Worm (Caenorhabditis elegans) whole organism, L4 larva: ENCODE data around the gene eak-3.
A peak's percentile ranks its signal among the peaks of the same experiment; 100 is the strongest.

Source experiments
- D1046.2 ChIP-seq: fragments of 200-800 bp; sonication (Bioruptor generic); IDR thresholded peaks from 2 replicates; pipeline ENCODE4 v1.3.6; 2022; ENCODE audit warnings: missing genetic modification characterization, missing compliant biosample characterization
- F10B5.3 ChIP-seq: sonication (generic microtip); optimal IDR thresholded peaks from 2 replicates; lab custom pipeline; 2016; ENCODE audit warnings: mild to moderate bottlenecking, missing genetic modification characterization, missing compliant biosample characterization
- F44E2.7 ChIP-seq: fragments of 200-800 bp; sonication (Bioruptor generic); IDR thresholded peaks from 2 replicates; pipeline ENCODE4 v2.1.2; 2022; ENCODE audit warnings: missing genetic modification characterization, missing compliant biosample characterization
- F49E8.2 ChIP-seq: sonication (generic microtip); optimal IDR thresholded peaks from 2 replicates; lab custom pipeline; 2016; ENCODE audit warnings: missing compliant biosample characterization, mild to moderate bottlenecking, missing genetic modification characterization, borderline replicate concordance
- R02D3.7 ChIP-seq: fragments of 150-350 bp; sonication (generic microtip); optimal IDR thresholded peaks from 3 replicates; lab custom pipeline; 2014; ENCODE audit warnings: missing biosample characterization, missing genetic modification characterization
- T26A8.4 ChIP-seq: fragments of 200-800 bp; sonication (Bioruptor generic); IDR thresholded peaks from 2 replicates; pipeline ENCODE4 v1.3.6; 2022; ENCODE audit warnings: missing genetic modification characterization, missing compliant biosample characterization
- Y105C5A.15 ChIP-seq: fragments of 200-800 bp; sonication (Bioruptor generic); IDR thresholded peaks from 2 replicates; pipeline ENCODE4 v1.3.6; 2022; ENCODE audit warnings: missing genetic modification characterization, missing compliant biosample characterization
- Y75B8A.6 ChIP-seq: fragments of 200-800 bp; sonication (Bioruptor generic); IDR thresholded peaks from 2 replicates; pipeline ENCODE4 v1.3.6; 2022; ENCODE audit warnings: missing genetic modification reagents, missing genetic modification characterization, missing compliant biosample characterization
- aha-1 ChIP-seq: fragments of 150-350 bp; peaks from one replicate; lab custom pipeline; 2014; ENCODE audit warnings: missing biosample characterization, missing genetic modification characterization
- ama-1 ChIP-seq: fragments of 150-350 bp; optimal IDR thresholded peaks from 2 replicates; lab custom pipeline; 2014; ENCODE audit warnings: inconsistent platforms, mixed read lengths
- arid-1 ChIP-seq: fragments of 200-800 bp; sonication (Bioruptor generic); conservative IDR thresholded peaks from 2 replicates; pipeline ENCODE4 v1.3.6; 2022; ENCODE audit warnings: missing genetic modification reagents, missing genetic modification characterization, missing compliant biosample characterization
- ceh-28 ChIP-seq: fragments of 150-350 bp; optimal IDR thresholded peaks from 2 replicates; lab custom pipeline; 2014; ENCODE audit warnings: missing biosample characterization, missing genetic modification reagents, missing genetic modification characterization
- ceh-44 ChIP-seq: fragments of 200-800 bp; sonication (Bioruptor generic); IDR thresholded peaks from 2 replicates; pipeline ENCODE4 v1.3.6; 2022; ENCODE audit warnings: missing genetic modification reagents, missing genetic modification characterization, missing compliant biosample characterization
- ceh-82 ChIP-seq: sonication (generic microtip); optimal IDR thresholded peaks from 2 replicates; lab custom pipeline; 2017; ENCODE audit warnings: missing biosample characterization, missing genetic modification characterization
- ces-1 ChIP-seq: fragments of 150-350 bp; sonication (generic microtip); optimal IDR thresholded peaks from 4 replicates; lab custom pipeline; 2014; ENCODE audit warnings: missing biosample characterization, missing genetic modification reagents, missing genetic modification characterization
- ctbp-1 ChIP-seq: fragments of 200-800 bp; sonication (Bioruptor generic); IDR thresholded peaks from 2 replicates; pipeline ENCODE4 v1.3.6; 2022; ENCODE audit warnings: missing genetic modification reagents, missing genetic modification characterization, missing compliant biosample characterization
- daf-12 ChIP-seq: fragments of 150-350 bp; optimal IDR thresholded peaks from 2 replicates; lab custom pipeline; 2014; ENCODE audit warnings: missing biosample characterization, missing genetic modification reagents, missing genetic modification characterization
- daf-16 ChIP-seq, 3 experiments: sonication (generic microtip); optimal IDR thresholded peaks; 2 replicates each; lab custom pipeline; 2016 to 2017; ENCODE audit warnings: missing genetic modification characterization in 3 of 3, missing genetic modification reagents in 3 of 3, mild to moderate bottlenecking in 2 of 3, missing compliant biosample characterization in 2 of 3, missing biosample characterization in 1 of 3, moderate library complexity in 1 of 3
- dmd-6 ChIP-seq: fragments of 200-800 bp; sonication (Bioruptor generic); IDR thresholded peaks from 2 replicates; pipeline ENCODE4 v1.3.6; 2022; ENCODE audit warnings: missing genetic modification reagents, missing genetic modification characterization, missing compliant biosample characterization
- duxl-1 ChIP-seq: sonication (generic microtip); optimal IDR thresholded peaks from 2 replicates; lab custom pipeline; 2016; ENCODE audit warnings: mild to moderate bottlenecking, missing genetic modification characterization, moderate library complexity, missing compliant biosample characterization; ENCODE audit not compliant: poor library complexity
- egl-27 ChIP-seq: sonication (generic microtip); optimal IDR thresholded peaks from 3 replicates; lab custom pipeline; 2017; ENCODE audit warnings: missing biosample characterization, missing genetic modification reagents, missing genetic modification characterization
- fos-1 ChIP-seq: fragments of 150-350 bp; optimal IDR thresholded peaks from 2 replicates; lab custom pipeline; 2014; ENCODE audit warnings: missing biosample characterization, missing genetic modification characterization
- hlh-11 ChIP-seq: fragments of 200-800 bp; sonication (Bioruptor generic); optimal IDR thresholded peaks from 2 replicates; lab custom pipeline; 2018; ENCODE audit warnings: mild to moderate bottlenecking, missing genetic modification characterization, missing compliant biosample characterization
- hlh-30 ChIP-seq: sonication (generic microtip); optimal IDR thresholded peaks from 2 replicates; lab custom pipeline; 2017; ENCODE audit warnings: antibody characterized with exemption, mild to moderate bottlenecking, missing genetic modification characterization, missing compliant biosample characterization; ENCODE audit not compliant: insufficient read depth
- lin-1 ChIP-seq: fragments of 200-800 bp; sonication (Bioruptor generic); IDR thresholded peaks from 2 replicates; pipeline ENCODE4 v1.3.6; 2022; ENCODE audit warnings: missing genetic modification reagents, missing genetic modification characterization, missing compliant biosample characterization
- lin-39 ChIP-seq: fragments of 150-350 bp; optimal IDR thresholded peaks from 2 replicates; lab custom pipeline; 2014; ENCODE audit warnings: missing biosample characterization, missing genetic modification reagents, missing genetic modification characterization
- lir-3 ChIP-seq: sonication (generic microtip); optimal IDR thresholded peaks from 2 replicates; lab custom pipeline; 2016; ENCODE audit warnings: mild to moderate bottlenecking, missing genetic modification characterization, missing compliant biosample characterization
- lsy-2 ChIP-seq, 2 experiments: fragments of 150-350 bp in 1 of 2; sonication (generic microtip) in 1 of 2; optimal IDR thresholded peaks; 2 replicates each; lab custom pipeline; 2014 to 2017; ENCODE audit warnings: missing biosample characterization in 2 of 2, missing genetic modification characterization in 2 of 2
- mdl-1 ChIP-seq, 2 experiments: fragments of 150-350 bp in 1 of 2; sonication (generic microtip) in 1 of 2; optimal IDR thresholded peaks; 2 replicates each; lab custom pipeline; 2014 to 2017; ENCODE audit warnings: missing biosample characterization in 2 of 2, missing genetic modification characterization in 2 of 2
- mep-1 ChIP-seq: fragments of 150-350 bp; sonication (generic microtip); optimal IDR thresholded peaks from 3 replicates; lab custom pipeline; 2014; ENCODE audit warnings: missing biosample characterization, missing genetic modification characterization
- mes-2 ChIP-seq: sonication (generic microtip); optimal IDR thresholded peaks from 2 replicates; lab custom pipeline; 2016; ENCODE audit warnings: missing genotype, mild to moderate bottlenecking, missing genetic modification characterization, missing compliant biosample characterization; ENCODE audit not compliant: poor library complexity, severe bottlenecking
- mxl-2 ChIP-seq: fragments of 200-800 bp; sonication (Bioruptor generic); conservative IDR thresholded peaks from 2 replicates; pipeline ENCODE4 v1.3.6; 2022; ENCODE audit warnings: missing genetic modification reagents, missing genetic modification characterization, missing compliant biosample characterization
- mxl-3 ChIP-seq: fragments of 200-800 bp; sonication (Bioruptor generic); optimal IDR thresholded peaks from 2 replicates; lab custom pipeline; 2018; ENCODE audit warnings: mild to moderate bottlenecking, missing genetic modification characterization, missing compliant biosample characterization
- nhr-28 ChIP-seq: fragments of 150-350 bp; optimal IDR thresholded peaks from 2 replicates; lab custom pipeline; 2014; ENCODE audit warnings: missing biosample characterization, missing genetic modification characterization
- nhr-41 ChIP-seq: fragments of 200-800 bp; sonication (Bioruptor generic); IDR thresholded peaks from 2 replicates; pipeline ENCODE4 v1.3.6; 2022; ENCODE audit warnings: missing genetic modification reagents, missing genetic modification characterization, missing compliant biosample characterization
- nhr-42 ChIP-seq: fragments of 200-800 bp; sonication (Bioruptor generic); IDR thresholded peaks from 2 replicates; pipeline ENCODE4 v1.3.6; 2022; ENCODE audit warnings: missing genetic modification characterization, missing compliant biosample characterization
- nhr-76 ChIP-seq: fragments of 150-350 bp; optimal IDR thresholded peaks from 2 replicates; lab custom pipeline; 2014; ENCODE audit warnings: missing biosample characterization, missing genetic modification characterization
- pqm-1 ChIP-seq: sonication (generic microtip); optimal IDR thresholded peaks from 2 replicates; lab custom pipeline; 2017; ENCODE audit warnings: missing biosample characterization, missing genetic modification characterization
- sdz-12 ChIP-seq: fragments of 200-800 bp; sonication (Bioruptor generic); optimal IDR thresholded peaks from 2 replicates; lab custom pipeline; 2018; ENCODE audit warnings: mild to moderate bottlenecking, missing genetic modification characterization, missing compliant biosample characterization
- snpc-4 ChIP-seq: fragments of 150-350 bp; optimal IDR thresholded peaks from 2 replicates; lab custom pipeline; 2014; ENCODE audit warnings: missing biosample characterization, missing genetic modification characterization
- spr-1 ChIP-seq: sonication (generic microtip); optimal IDR thresholded peaks from 2 replicates; lab custom pipeline; 2016; ENCODE audit warnings: mild to moderate bottlenecking, missing genetic modification characterization, missing compliant biosample characterization
- unc-130 ChIP-seq: sonication (generic microtip); optimal IDR thresholded peaks from 2 replicates; lab custom pipeline; 2016; ENCODE audit warnings: missing genetic modification reagents, missing genetic modification characterization, missing compliant biosample characterization
- unc-62 ChIP-seq, 3 experiments: fragments of 150-350 bp in 1 of 3; sonication (generic microtip); optimal IDR thresholded peaks in 2 of 3; peaks in 1 of 3; 1 replicate in 1 of 3; 2 replicates in 2 of 3; lab custom pipeline; 2014 to 2017; ENCODE audit warnings: missing biosample characterization in 3 of 3, missing genetic modification characterization in 3 of 3, missing genetic modification reagents in 3 of 3, missing genotype in 1 of 3
- zfp-3 ChIP-seq: fragments of 200-800 bp; sonication (Bioruptor generic); conservative IDR thresholded peaks from 2 replicates; pipeline ENCODE4 v1.3.6; 2022; ENCODE audit warnings: missing genetic modification reagents, missing genetic modification characterization, missing compliant biosample characterization
- zip-11 ChIP-seq: fragments of 200-800 bp; sonication (Bioruptor generic); IDR thresholded peaks from 2 replicates; pipeline ENCODE4 v1.3.6; 2022; ENCODE audit warnings: missing genetic modification characterization, missing compliant biosample characterization
- zip-2 ChIP-seq: fragments of 150-350 bp; optimal IDR thresholded peaks from 2 replicates; lab custom pipeline; 2014; ENCODE audit warnings: missing biosample characterization, missing genetic modification characterization
- ztf-11 ChIP-seq: fragments of 150-350 bp; optimal IDR thresholded peaks from 2 replicates; lab custom pipeline; 2014; ENCODE audit warnings: missing biosample characterization, missing genetic modification characterization

Gene eak-3

DNA sequence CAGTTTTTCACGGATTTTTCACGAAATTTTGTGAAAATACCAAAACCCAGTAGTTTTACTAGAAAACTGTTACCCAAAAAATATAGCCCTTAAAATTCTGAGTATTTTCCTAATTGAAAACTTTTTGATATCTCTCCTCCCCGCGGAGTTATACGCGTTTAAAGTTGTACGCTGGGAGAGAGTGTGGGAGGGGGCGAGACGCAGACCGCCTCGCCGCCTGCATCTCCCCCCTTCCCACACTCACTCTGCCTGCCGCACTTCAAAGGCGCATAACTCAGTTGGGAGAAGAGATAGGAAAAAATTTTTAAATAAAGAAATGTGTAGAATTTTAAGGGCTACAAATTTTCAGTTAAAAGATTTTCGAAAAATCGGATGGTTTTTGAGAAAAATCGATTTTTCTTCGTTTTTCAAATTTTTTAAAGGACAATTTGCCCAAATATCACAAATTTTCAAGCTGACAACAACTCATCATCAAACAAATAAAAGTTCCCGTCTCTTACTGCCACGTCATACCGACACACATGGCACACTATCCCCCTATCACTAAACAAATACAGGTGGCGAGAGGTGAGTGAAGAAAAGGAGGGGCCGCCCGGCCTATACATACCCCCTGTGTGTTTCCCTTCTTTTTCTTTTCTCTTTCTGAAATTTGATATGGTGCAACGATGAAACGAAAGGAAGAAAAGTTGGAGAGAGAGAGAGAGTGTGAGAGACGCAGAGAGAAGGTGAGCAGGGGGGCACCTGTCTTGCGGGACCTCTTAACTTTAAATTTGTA, 47.1 kb upstream of the eak-3 start (continued):
- TF ChIP-seq hlh-30: peak; percentile 4
- peak in 1 of 2 experiments; percentile 42 for TF ChIP-seq mdl-1 (tag; optimal IDR thresholded peaks at IDR 0.05; lab: Kevin White, UChicago)
- TF ChIP-seq fos-1 (tag; lab: Kevin White, UChicago): no peak
- TF ChIP-seq zip-11: no peak
- no peak for TF ChIP-seq unc-130 (GFP tag; lab: Kevin White, UChicago)
- TF ChIP-seq ceh-44 (GFP tag; lab: Robert Waterston, UW): no peak
- peak in 1 of 2 experiments; percentile 31 for TF ChIP-seq lsy-2 (tag; optimal IDR thresholded peaks at IDR 0.05; lab: Kevin White, UChicago)
- no peak for TF ChIP-seq Y75B8A.6 (GFP tag; lab: Robert Waterston, UW)
- TF ChIP-seq snpc-4 (tag; lab: Kevin White, UChicago): no peak
- TF ChIP-seq mep-1: peak; percentile 46
- peak; percentile 69 for TF ChIP-seq mes-2 (tag; lab: Kevin White, UChicago)
- peak; percentile 32 for TF ChIP-seq pqm-1 (tag; lab: Kevin White, UChicago)

DNA sequence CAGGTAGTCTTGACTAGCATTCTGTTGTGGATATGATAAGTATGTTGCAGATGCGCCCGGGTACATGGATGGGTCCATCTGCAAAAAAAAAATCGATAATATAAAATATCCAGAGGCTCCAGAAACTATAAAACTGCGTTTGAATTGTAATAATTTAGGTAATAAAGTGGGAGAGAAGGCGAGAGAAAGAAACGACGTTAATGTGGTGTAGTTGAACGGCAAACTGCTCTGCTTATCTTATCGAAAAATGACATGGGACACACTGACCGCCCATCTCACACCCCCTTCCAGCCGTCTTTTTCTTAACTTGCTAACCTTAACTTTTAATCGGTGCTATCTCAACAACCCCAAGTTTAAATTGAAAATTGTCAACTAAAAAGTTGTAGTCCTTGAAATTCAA, 45.6 kb upstream of the eak-3 start:
- TF ChIP-seq zip-2 (tag; lab: Kevin White, UChicago) (no peak), ama-1 (lab: Kevin White, UChicago) (no peak), lin-1 (GFP tag; lab: Robert Waterston, UW) (no peak), lsy-2 (tag; optimal IDR thresholded peaks at IDR 0.05; lab: Kevin White, UChicago) (no peak), mxl-2 (GFP tag; lab: Robert Waterston, UW) (no peak), Y105C5A.15 (GFP tag; lab: Robert Waterston, UW) (no peak), unc-62 (GFP tag; optimal IDR thresholded peaks at IDR 0.05 in 1 of 2; lab: Kevin White, UChicago) (peak in 1 of 2 experiments; percentile 51), unc-62 (tag; optimal IDR thresholded peaks at IDR 0.05; lab: Kevin White, UChicago) (no peak), daf-16 (GFP tag; optimal IDR thresholded peaks at IDR 0.05; lab: Kevin White, UChicago) (no peak), daf-16 (tag; optimal IDR thresholded peaks at IDR 0.05; lab: Kevin White, UChicago) (peak; percentile 31), zfp-3 (GFP tag; lab: Robert Waterston, UW) (no peak), F49E8.2 (no peak), ctbp-1 (GFP tag; lab: Robert Waterston, UW) (no peak), nhr-76 (tag; lab: Kevin White, UChicago) (no peak), F10B5.3 (tag; lab: Kevin White, UChicago) (no peak), unc-130 (GFP tag; lab: Kevin White, UChicago) (no peak), egl-27 (tag; lab: Kevin White, UChicago) (no peak), nhr-41 (GFP tag; lab: Robert Waterston, UW) (no peak), ceh-44 (GFP tag; lab: Robert Waterston, UW) (no peak), ceh-82 (tag; lab: Kevin White, UChicago) (no peak), nhr-42 (GFP tag; lab: Robert Waterston, UW) (no peak), F44E2.7 (GFP tag; lab: Robert Waterston, UW) (no peak), mxl-3 (GFP tag; lab: Kevin White, UChicago) (no peak), arid-1 (GFP tag; lab: Robert Waterston, UW) (no peak), ceh-28 (tag; lab: Kevin White, UChicago) (peak; percentile 25), lin-39 (tag; lab: Kevin White, UChicago) (no peak), sdz-12 (GFP tag; lab: Kevin White, UChicago) (no peak), ztf-11 (no peak), mdl-1 (tag; optimal IDR thresholded peaks at IDR 0.05; lab: Kevin White, UChicago) (no peak), Y75B8A.6 (GFP tag; lab: Robert Waterston, UW) (no peak), nhr-28 (tag; lab: Kevin White, UChicago) (peak; percentile 79), hlh-11 (tag; lab: Kevin White, UChicago) (peak; percentile 26), ces-1 (GFP tag; lab: Kevin White, UChicago) (no peak), spr-1 (tag; lab: Kevin White, UChicago) (no peak), lir-3 (tag; lab: Kevin White, UChicago) (no peak), duxl-1 (tag; lab: Kevin White, UChicago) (no peak), dmd-6 (GFP tag; lab: Robert Waterston, UW) (peak; percentile 46), hlh-30 (peak; percentile 5), daf-12 (tag; lab: Kevin White, UChicago) (no peak), D1046.2 (GFP tag; lab: Robert Waterston, UW) (no peak), R02D3.7 (no peak), T26A8.4 (GFP tag; lab: Robert Waterston, UW) (no peak), aha-1 (tag; lab: Kevin White, UChicago) (no peak)
